Worm (Caenorhabditis elegans) whole organism, L1 larva: ENCODE data around the gene tif-1A.
A peak's percentile ranks its signal among the peaks of the same experiment; 100 is the strongest.

Experiments
- C04F5.9 ChIP-seq: sonication (generic microtip); optimal IDR thresholded peaks from 2 replicates; lab custom pipeline; 2016; ENCODE audit warnings: missing genetic modification characterization, missing compliant biosample characterization
- C16A3.4 ChIP-seq: fragments of 150-350 bp; optimal IDR thresholded peaks from 2 replicates; lab custom pipeline; 2014; ENCODE audit warnings: missing biosample characterization, missing genetic modification characterization
- Y116A8C.19 ChIP-seq: sonication (generic microtip); optimal IDR thresholded peaks from 2 replicates; lab custom pipeline; 2016; ENCODE audit warnings: missing compliant biosample characterization, missing genetic modification characterization, borderline replicate concordance
- aha-1 ChIP-seq: fragments of 150-350 bp; optimal IDR thresholded peaks from 2 replicates; lab custom pipeline; 2014; ENCODE audit warnings: missing biosample characterization, missing genetic modification characterization
- alr-1 ChIP-seq: fragments of 200-800 bp; sonication (Bioruptor generic); optimal IDR thresholded peaks from 2 replicates; lab custom pipeline; 2018; ENCODE audit warnings: borderline replicate concordance, mild to moderate bottlenecking, missing genetic modification characterization, missing compliant biosample characterization
- aly-2 ChIP-seq: fragments of 150-350 bp; optimal IDR thresholded peaks from 2 replicates; lab custom pipeline; 2014; ENCODE audit warnings: missing biosample characterization, missing genetic modification characterization
- blmp-1 ChIP-seq: fragments of 150-350 bp; optimal IDR thresholded peaks from 2 replicates; lab custom pipeline; 2014; ENCODE audit warnings: missing biosample characterization, missing genetic modification characterization
- ceh-63 ChIP-seq: fragments of 200-800 bp; sonication (Bioruptor generic); optimal IDR thresholded peaks from 2 replicates; lab custom pipeline; 2018; ENCODE audit warnings: mild to moderate bottlenecking, missing genetic modification characterization, missing compliant biosample characterization
- ceh-8 ChIP-seq: fragments of 200-800 bp; sonication (Bioruptor generic); optimal IDR thresholded peaks from 2 replicates; lab custom pipeline; 2018; ENCODE audit warnings: mild to moderate bottlenecking, missing genetic modification characterization, moderate library complexity, missing compliant biosample characterization
- dpl-1 ChIP-seq, 3 experiments: fragments of 150-350 bp in 2 of 3; sonication (generic microtip) in 1 of 3; optimal IDR thresholded peaks; 2 replicates each; lab custom pipeline; 2014 to 2017; ENCODE audit warnings: missing biosample characterization in 3 of 3, missing genetic modification characterization in 3 of 3, missing genetic modification reagents in 3 of 3
- dsc-1 ChIP-seq: sonication (generic microtip); optimal IDR thresholded peaks from 2 replicates; lab custom pipeline; 2016; ENCODE audit warnings: mild to moderate bottlenecking, missing genetic modification characterization, missing compliant biosample characterization
- efl-1 ChIP-seq, 4 experiments: fragments of 150-350 bp; optimal IDR thresholded peaks in 3 of 4; peaks in 1 of 4; 1 replicate in 1 of 4; 2 replicates in 3 of 4; lab custom pipeline; 2014; ENCODE audit warnings: missing biosample characterization in 2 of 4, missing genetic modification characterization in 2 of 4, missing genetic modification reagents in 2 of 4
- efl-3 ChIP-seq: fragments of 200-800 bp; sonication (Bioruptor generic); optimal IDR thresholded peaks from 2 replicates; lab custom pipeline; 2018; ENCODE audit warnings: mild to moderate bottlenecking, missing genetic modification characterization, missing compliant biosample characterization
- egl-13 ChIP-seq: sonication (generic microtip); optimal IDR thresholded peaks from 2 replicates; lab custom pipeline; 2016; ENCODE audit warnings: missing genotype, missing genetic modification reagents, missing genetic modification characterization, missing compliant biosample characterization
- egl-27 ChIP-seq, 2 experiments: fragments of 150-350 bp in 1 of 2; sonication (generic microtip); optimal IDR thresholded peaks; 3 replicates each; lab custom pipeline; 2017 to 2018; ENCODE audit warnings: missing biosample characterization in 2 of 2, missing genetic modification characterization in 2 of 2, missing genetic modification reagents in 2 of 2
- grh-1 ChIP-seq: fragments of 200-800 bp; sonication (Bioruptor generic); IDR thresholded peaks from 2 replicates; pipeline ENCODE4 v1.3.6; 2022; ENCODE audit warnings: missing genetic modification reagents, missing genetic modification characterization, missing compliant biosample characterization
- hlh-4 ChIP-seq: sonication (generic microtip); optimal IDR thresholded peaks from 2 replicates; lab custom pipeline; 2016; ENCODE audit warnings: mild to moderate bottlenecking, missing genetic modification characterization, missing compliant biosample characterization
- hpl-2 ChIP-seq: fragments of 150-350 bp; optimal IDR thresholded peaks from 2 replicates; lab custom pipeline; 2014; ENCODE audit warnings: missing biosample characterization, missing genetic modification reagents, missing genetic modification characterization
- lin-13 ChIP-seq: fragments of 150-350 bp; optimal IDR thresholded peaks from 2 replicates; lab custom pipeline; 2014; ENCODE audit warnings: missing biosample characterization, missing genetic modification reagents, missing genetic modification characterization
- lin-14 ChIP-seq: fragments of 200-800 bp; sonication (Bioruptor generic); optimal IDR thresholded peaks from 2 replicates; lab custom pipeline; 2018; ENCODE audit warnings: mild to moderate bottlenecking, missing genetic modification characterization, moderate library complexity, missing compliant biosample characterization
- lin-35 ChIP-seq, 2 experiments: fragments of 150-350 bp; optimal IDR thresholded peaks; 2 replicates each; lab custom pipeline; 2014; ENCODE audit warnings: missing biosample characterization in 2 of 2, missing genetic modification characterization in 2 of 2, missing genetic modification reagents in 2 of 2
- lin-39 ChIP-seq: fragments of 150-350 bp; optimal IDR thresholded peaks from 2 replicates; lab custom pipeline; 2014; ENCODE audit warnings: missing biosample characterization, missing genetic modification reagents, missing genetic modification characterization
- lsy-2 ChIP-seq, 2 experiments: fragments of 150-350 bp; optimal IDR thresholded peaks; 2 replicates each; lab custom pipeline; 2014; ENCODE audit warnings: missing biosample characterization in 2 of 2, missing genetic modification characterization in 2 of 2
- mab-9 ChIP-seq: fragments of 200-800 bp; sonication (Bioruptor generic); IDR thresholded peaks from 2 replicates; pipeline ENCODE4 v1.3.6; 2022; ENCODE audit warnings: missing genetic modification reagents, missing genetic modification characterization, missing compliant biosample characterization
- mdl-1 ChIP-seq, 2 experiments: fragments of 150-350 bp; optimal IDR thresholded peaks; 2 replicates each; lab custom pipeline; 2014 to 2017; ENCODE audit warnings: missing biosample characterization in 2 of 2, missing genetic modification characterization in 2 of 2, inconsistent platforms in 1 of 2
- mep-1 ChIP-seq: fragments of 150-350 bp; optimal IDR thresholded peaks from 2 replicates; lab custom pipeline; 2014; ENCODE audit warnings: missing biosample characterization, missing genetic modification characterization
- nhr-11 ChIP-seq: fragments of 150-350 bp; optimal IDR thresholded peaks from 2 replicates; lab custom pipeline; 2014; ENCODE audit warnings: missing biosample characterization, missing genetic modification characterization
- nhr-12 ChIP-seq: sonication (generic microtip); optimal IDR thresholded peaks from 2 replicates; lab custom pipeline; 2017; ENCODE audit warnings: missing biosample characterization, missing genetic modification characterization
- nhr-20 ChIP-seq: sonication (generic microtip); optimal IDR thresholded peaks from 2 replicates; lab custom pipeline; 2016; ENCODE audit warnings: mild to moderate bottlenecking, missing genetic modification characterization, missing compliant biosample characterization
- nhr-237 ChIP-seq: fragments of 150-350 bp; optimal IDR thresholded peaks from 2 replicates; lab custom pipeline; 2014; ENCODE audit warnings: missing biosample characterization, missing genetic modification characterization
- nhr-28 ChIP-seq: fragments of 150-350 bp; optimal IDR thresholded peaks from 2 replicates; lab custom pipeline; 2014; ENCODE audit warnings: missing biosample characterization, missing genetic modification characterization
- nhr-47 ChIP-seq: sonication (generic microtip); optimal IDR thresholded peaks from 2 replicates; lab custom pipeline; 2016; ENCODE audit warnings: mild to moderate bottlenecking, missing genetic modification characterization, moderate library complexity, missing compliant biosample characterization
- nhr-71 ChIP-seq: sonication (generic microtip); optimal IDR thresholded peaks from 2 replicates; lab custom pipeline; 2016; ENCODE audit warnings: mild to moderate bottlenecking, missing genetic modification characterization, moderate library complexity, missing compliant biosample characterization
- nhr-76 ChIP-seq: sonication (generic microtip); optimal IDR thresholded peaks from 2 replicates; lab custom pipeline; 2017; ENCODE audit warnings: missing biosample characterization, missing genetic modification characterization
- nhr-77 ChIP-seq: fragments of 150-350 bp; optimal IDR thresholded peaks from 2 replicates; lab custom pipeline; 2014; ENCODE audit warnings: missing biosample characterization, missing genetic modification characterization
- nhr-85 ChIP-seq: sonication (generic microtip); peaks from one replicate; lab custom pipeline; 2016; ENCODE audit warnings: missing genetic modification characterization, inconsistent platforms, missing compliant biosample characterization
- nhr-90 ChIP-seq: sonication (generic microtip); optimal IDR thresholded peaks from 2 replicates; lab custom pipeline; 2016; ENCODE audit warnings: mild to moderate bottlenecking, missing genetic modification characterization, missing compliant biosample characterization; ENCODE audit not compliant: poor library complexity
- pag-3 ChIP-seq: sonication (generic microtip); optimal IDR thresholded peaks from 2 replicates; lab custom pipeline; 2017; ENCODE audit warnings: missing genetic modification characterization, mild to moderate bottlenecking, missing compliant biosample characterization, antibody characterized with exemption, borderline replicate concordance; ENCODE audit not compliant: insufficient read depth
- rnt-1 ChIP-seq: sonication (generic microtip); optimal IDR thresholded peaks from 2 replicates; lab custom pipeline; 2016; ENCODE audit warnings: mild to moderate bottlenecking, missing genetic modification characterization, moderate library complexity, missing compliant biosample characterization
- skn-1 ChIP-seq: fragments of 150-350 bp; optimal IDR thresholded peaks from 2 replicates; lab custom pipeline; 2014; ENCODE audit warnings: missing biosample characterization, missing genetic modification characterization
- snu-23 ChIP-seq: sonication (generic microtip); optimal IDR thresholded peaks from 2 replicates; lab custom pipeline; 2016; ENCODE audit warnings: missing genetic modification characterization, missing compliant biosample characterization
- sox-4 ChIP-seq: sonication (generic microtip); optimal IDR thresholded peaks from 2 replicates; lab custom pipeline; 2016; ENCODE audit warnings: missing genetic modification characterization, missing compliant biosample characterization
- sup-37 ChIP-seq: fragments of 200-800 bp; sonication (Bioruptor generic); optimal IDR thresholded peaks from 2 replicates; lab custom pipeline; 2018; ENCODE audit warnings: mild to moderate bottlenecking, missing genetic modification characterization, missing compliant biosample characterization
- swsn-7 ChIP-seq: sonication (generic microtip); optimal IDR thresholded peaks from 2 replicates; lab custom pipeline; 2016; ENCODE audit warnings: missing genetic modification characterization, missing compliant biosample characterization
- tbx-2 ChIP-seq: sonication (generic microtip); optimal IDR thresholded peaks from 2 replicates; lab custom pipeline; 2016; ENCODE audit warnings: missing genetic modification characterization, missing compliant biosample characterization
- tlp-1 ChIP-seq: fragments of 150-350 bp; optimal IDR thresholded peaks from 2 replicates; lab custom pipeline; 2014; ENCODE audit warnings: missing biosample characterization, missing genetic modification characterization
- unc-30 ChIP-seq: sonication (generic microtip); optimal IDR thresholded peaks from 2 replicates; lab custom pipeline; 2017; ENCODE audit warnings: missing biosample characterization, missing genetic modification characterization
- unc-86 ChIP-seq: sonication (generic microtip); optimal IDR thresholded peaks from 2 replicates; lab custom pipeline; 2016; ENCODE audit warnings: missing genetic modification characterization, missing compliant biosample characterization
- zag-1 ChIP-seq: fragments of 150-350 bp; optimal IDR thresholded peaks from 2 replicates; lab custom pipeline; 2014; ENCODE audit warnings: missing biosample characterization, missing genetic modification characterization
- ztf-11 ChIP-seq, 2 experiments: sonication (generic microtip); optimal IDR thresholded peaks; 2 replicates each; lab custom pipeline; 2016 to 2017; ENCODE audit warnings: missing genetic modification characterization in 2 of 2, missing biosample characterization in 1 of 2, missing compliant biosample characterization in 1 of 2
- ztf-4 ChIP-seq: fragments of 150-350 bp; optimal IDR thresholded peaks from 2 replicates; lab custom pipeline; 2014; ENCODE audit warnings: missing biosample characterization, missing genetic modification characterization

tif-1A gene

DNA sequence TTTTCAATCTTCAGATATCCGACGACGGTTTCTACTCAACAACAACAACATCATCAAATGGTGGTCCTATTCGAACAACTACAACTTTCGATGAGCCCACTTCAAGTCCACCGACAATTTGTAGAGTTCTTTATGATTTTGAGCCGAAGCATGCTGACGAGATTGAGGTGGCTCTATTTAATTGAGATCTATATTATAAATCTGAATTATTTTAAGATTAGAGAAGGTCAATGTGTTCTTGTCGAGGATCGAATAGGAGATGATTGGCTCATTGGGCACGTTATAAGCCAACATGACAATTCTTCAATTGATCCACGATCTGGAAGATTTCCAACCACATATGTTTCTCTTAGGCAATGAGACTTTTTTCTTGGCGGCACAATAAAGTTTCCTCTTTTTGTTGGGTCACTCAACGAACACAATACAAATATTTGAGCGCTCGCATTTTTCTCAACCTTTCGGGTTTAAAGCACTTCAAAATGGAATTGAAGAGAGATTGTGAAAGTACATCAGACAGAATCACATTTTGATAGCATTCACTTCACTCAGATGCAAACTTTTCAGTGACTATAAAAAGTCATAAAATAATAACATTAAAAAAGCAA is 11.6 kb upstream of the tif-1A start:
- TF ChIP-seq zag-1 (tag; lab: Kevin White, UChicago): no peak
- TF ChIP-seq sup-37 (GFP tag; lab: Kevin White, UChicago): no peak
- TF ChIP-seq hlh-4 (tag; lab: Kevin White, UChicago): no peak
- no peak for TF ChIP-seq alr-1
- peak; percentile 89 for TF ChIP-seq tlp-1 (tag; lab: Kevin White, UChicago)
- TF ChIP-seq sox-4: no peak
- peak in 1 of 3 experiments; percentile 38 for TF ChIP-seq dpl-1 (GFP tag; optimal IDR thresholded peaks at IDR 0.05; lab: Kevin White, UChicago)
- no peak for TF ChIP-seq nhr-237 (tag; lab: Kevin White, UChicago)
- no peak for TF ChIP-seq aha-1 (tag; lab: Kevin White, UChicago)
- no peak for TF ChIP-seq unc-30
- TF ChIP-seq grh-1 (GFP tag; lab: Robert Waterston, UW): peak; percentile 28; the same call in 1 of the 2 replicates
- peak; percentile 20 for TF ChIP-seq lin-14 (GFP tag; lab: Kevin White, UChicago)
- TF ChIP-seq ztf-4 (tag; lab: Kevin White, UChicago): peak; percentile 52
- no peak for TF ChIP-seq mep-1 (tag; lab: Kevin White, UChicago)
- TF ChIP-seq unc-86 (tag; lab: Kevin White, UChicago): no peak
- TF ChIP-seq swsn-7: no peak
- TF ChIP-seq C16A3.4 (tag; lab: Kevin White, UChicago): no peak
- TF ChIP-seq nhr-12: no peak
- no peak for TF ChIP-seq egl-27 (tag; optimal IDR thresholded peaks at IDR 0.05; lab: Kevin White, UChicago)
- TF ChIP-seq rnt-1 (tag; lab: Kevin White, UChicago): no peak
- no peak for TF ChIP-seq efl-3 (GFP tag; lab: Kevin White, UChicago)
- TF ChIP-seq hpl-2 (GFP tag; lab: Kevin White, UChicago): no peak
- TF ChIP-seq C04F5.9 (tag; lab: Kevin White, UChicago): no peak
- TF ChIP-seq nhr-20 (tag; lab: Kevin White, UChicago): no peak
- TF ChIP-seq egl-13 (tag; lab: Kevin White, UChicago): no peak
- peak; percentile 63 for TF ChIP-seq nhr-85 (tag; lab: Kevin White, UChicago)
- no peak for TF ChIP-seq nhr-76
- no peak for TF ChIP-seq efl-1 (optimal IDR thresholded peaks at IDR 0.05; lab: Kevin White, UChicago)
- TF ChIP-seq efl-1 (GFP tag; optimal IDR thresholded peaks at IDR 0.05 in 1 of 2; lab: Kevin White, UChicago): peak in 1 of 2 experiments; percentile 92
- no peak for TF ChIP-seq mdl-1 (tag; optimal IDR thresholded peaks at IDR 0.05; lab: Kevin White, UChicago)
- no peak for TF ChIP-seq dsc-1 (tag; lab: Kevin White, UChicago)
- no peak for TF ChIP-seq Y116A8C.19
- TF ChIP-seq aly-2 (tag; lab: Kevin White, UChicago): peak; percentile 88
- TF ChIP-seq lin-39: no peak
- no peak for TF ChIP-seq tbx-2 (tag; lab: Kevin White, UChicago)
- TF ChIP-seq pag-3: no peak
- TF ChIP-seq nhr-11 (tag; lab: Kevin White, UChicago): no peak
- no peak for TF ChIP-seq ceh-8
- TF ChIP-seq nhr-47: no peak
- peak; percentile 11 to 23 for TF ChIP-seq lsy-2 (tag; optimal IDR thresholded peaks at IDR 0.05; lab: Kevin White, UChicago)
- no peak for TF ChIP-seq lin-13 (GFP tag; lab: Kevin White, UChicago)
- peak; percentile 1 for TF ChIP-seq nhr-71 (tag; lab: Kevin White, UChicago)
- no peak for TF ChIP-seq nhr-77 (tag; lab: Kevin White, UChicago)
- TF ChIP-seq ztf-11 (tag; optimal IDR thresholded peaks at IDR 0.05; lab: Kevin White, UChicago): no peak
- TF ChIP-seq snu-23 (GFP tag; lab: Kevin White, UChicago): no peak
- no peak for TF ChIP-seq mab-9
- TF ChIP-seq skn-1 (tag; lab: Kevin White, UChicago): no peak
- no peak for TF ChIP-seq nhr-28 (tag; lab: Kevin White, UChicago)
- peak; percentile 17 for TF ChIP-seq nhr-90 (tag; lab: Kevin White, UChicago)
- TF ChIP-seq blmp-1 (tag; lab: Kevin White, UChicago): no peak
- TF ChIP-seq lin-35 (GFP tag; optimal IDR thresholded peaks at IDR 0.05; lab: Kevin White, UChicago): no peak
- no peak for TF ChIP-seq ceh-63 (GFP tag; lab: Kevin White, UChicago)
- TF ChIP-seq, all 84 proteins: peak for 11
